Fruit fly (Drosophila melanogaster) whole organism, embryonic: ENCODE measurements around the gene CG17359.

Experiments used
- Adf1 ChIP-seq: fragments of 200-800 bp; sonication (Bioruptor generic); IDR thresholded peaks from 2 replicates; pipeline ENCODE4 v1.3.6; 2022; ENCODE audit warnings: missing biosample characterization, missing genetic modification characterization
- CG10431 ChIP-seq: fragments of 200-800 bp; sonication (Bioruptor generic); optimal IDR thresholded peaks from 3 replicates; lab custom pipeline; 2018; ENCODE audit warnings: missing biosample characterization, mild to moderate bottlenecking, missing genetic modification characterization
- CG11247 ChIP-seq: fragments of 200-800 bp; sonication (Bioruptor generic); IDR thresholded peaks from 2 replicates; pipeline ENCODE4 v1.3.6; 2022; ENCODE audit warnings: missing biosample characterization, missing genetic modification characterization
- CG12155 ChIP-seq: fragments of 200-800 bp; sonication (Bioruptor generic); optimal IDR thresholded peaks from 3 replicates; lab custom pipeline; 2016; ENCODE audit warnings: missing biosample characterization, missing genetic modification characterization
- CG13894 ChIP-seq: fragments of 200-800 bp; sonication (Bioruptor generic); optimal IDR thresholded peaks from 3 replicates; lab custom pipeline; 2018; ENCODE audit warnings: missing biosample characterization, mild to moderate bottlenecking, missing genetic modification characterization, moderate library complexity
- CG14014 ChIP-seq: fragments of 200-800 bp; sonication (Bioruptor generic); IDR thresholded peaks from 2 replicates; pipeline ENCODE4 v1.3.6; 2022; ENCODE audit warnings: missing biosample characterization, missing genetic modification characterization
- CG15073 ChIP-seq: fragments of 200-800 bp; sonication (Bioruptor generic); optimal IDR thresholded peaks from 2 replicates; lab custom pipeline; 2016; ENCODE audit warnings: missing biosample characterization, missing genetic modification characterization
- CG16813 ChIP-seq: fragments of 200-800 bp; sonication (Bioruptor generic); IDR thresholded peaks from 3 replicates; pipeline ENCODE4 v1.3.6; 2022; ENCODE audit warnings: missing biosample characterization, missing genetic modification characterization; ENCODE audit not compliant: partially characterized antibody
- CG16815 ChIP-seq: fragments of 200-800 bp; sonication (Bioruptor generic); optimal IDR thresholded peaks from 3 replicates; lab custom pipeline; 2017; ENCODE audit warnings: missing biosample characterization, mild to moderate bottlenecking, missing genetic modification characterization
- CG17328 ChIP-seq: fragments of 200-800 bp; sonication (Bioruptor generic); IDR thresholded peaks from 2 replicates; pipeline ENCODE4 v1.3.6; 2022; ENCODE audit warnings: missing biosample characterization, missing genetic modification characterization
- CG17802 ChIP-seq: fragments of 200-800 bp; sonication (Bioruptor generic); optimal IDR thresholded peaks from 2 replicates; lab custom pipeline; 2018; ENCODE audit warnings: missing biosample characterization, mild to moderate bottlenecking, missing genetic modification characterization, moderate library complexity
- CG32532 ChIP-seq: fragments of 200-800 bp; sonication (Bioruptor generic); IDR thresholded peaks from 2 replicates; pipeline ENCODE4 v1.3.6; 2022; ENCODE audit warnings: missing biosample characterization, missing genetic modification characterization
- CG33213 ChIP-seq: fragments of 200-800 bp; sonication (Bioruptor generic); optimal IDR thresholded peaks from 3 replicates; lab custom pipeline; 2016; ENCODE audit warnings: missing biosample characterization, missing genetic modification characterization
- CG3407 ChIP-seq: fragments of 200-800 bp; sonication (Bioruptor generic); optimal IDR thresholded peaks from 2 replicates; lab custom pipeline; 2018; ENCODE audit warnings: missing biosample characterization, mild to moderate bottlenecking, missing genetic modification characterization
- CG4328 ChIP-seq: fragments of 200-800 bp; sonication (Bioruptor generic); optimal IDR thresholded peaks from 3 replicates; lab custom pipeline; 2017; ENCODE audit warnings: missing biosample characterization, missing genetic modification reagents, missing genetic modification characterization
- CG4820 ChIP-seq: fragments of 200-800 bp; sonication (Bioruptor generic); optimal IDR thresholded peaks from 3 replicates; lab custom pipeline; 2016; ENCODE audit warnings: missing biosample characterization, missing genetic modification characterization
- CG6791 ChIP-seq: fragments of 200-800 bp; sonication (Bioruptor generic); IDR thresholded peaks from 3 replicates; pipeline ENCODE4 v1.3.6; 2022; ENCODE audit warnings: missing biosample characterization, missing genetic modification characterization; ENCODE audit not compliant: partially characterized antibody
- CG7963 ChIP-seq: fragments of 200-800 bp; sonication (Bioruptor generic); IDR thresholded peaks from 3 replicates; pipeline ENCODE4 v1.3.6; 2022; ENCODE audit warnings: missing biosample characterization, missing genetic modification characterization; ENCODE audit not compliant: partially characterized antibody
- CG9609 ChIP-seq: fragments of 200-800 bp; sonication (Bioruptor generic); optimal IDR thresholded peaks from 3 replicates; lab custom pipeline; 2016; ENCODE audit warnings: missing biosample characterization, missing genetic modification characterization
- CoRest ChIP-seq: fragments of 200-800 bp; sonication (Bioruptor generic); optimal IDR thresholded peaks from 3 replicates; lab custom pipeline; 2018; ENCODE audit warnings: missing biosample characterization, mild to moderate bottlenecking, missing genetic modification characterization, moderate library complexity
- Dp ChIP-seq: fragments of 200-800 bp; sonication (Bioruptor generic); optimal IDR thresholded peaks from 2 replicates; lab custom pipeline; 2018; ENCODE audit warnings: missing biosample characterization, mild to moderate bottlenecking, missing genetic modification characterization, moderate library complexity
- HLH3B ChIP-seq: fragments of 200-800 bp; sonication (Bioruptor generic); IDR thresholded peaks from 2 replicates; pipeline ENCODE4 v1.3.6; 2022; ENCODE audit warnings: missing biosample characterization, missing genetic modification characterization
- MESR4 ChIP-seq: fragments of 200-800 bp; sonication (Bioruptor generic); optimal IDR thresholded peaks from 2 replicates; lab custom pipeline; 2018; ENCODE audit warnings: missing biosample characterization, mild to moderate bottlenecking, missing genetic modification characterization, moderate library complexity
- NC2α ChIP-seq: fragments of 200-800 bp; sonication (Bioruptor generic); optimal IDR thresholded peaks from 2 replicates; lab custom pipeline; 2016; ENCODE audit warnings: missing biosample characterization, missing genetic modification characterization
- NC2β ChIP-seq: fragments of 200-800 bp; sonication (Bioruptor generic); optimal IDR thresholded peaks from 2 replicates; lab custom pipeline; 2016; ENCODE audit warnings: missing biosample characterization, missing genetic modification characterization
- PHDP ChIP-seq: fragments of 200-800 bp; sonication (Bioruptor generic); optimal IDR thresholded peaks from 3 replicates; lab custom pipeline; 2018; ENCODE audit warnings: missing biosample characterization, mild to moderate bottlenecking, missing genetic modification characterization, moderate library complexity
- Trl ChIP-seq, 3 experiments: fragments of >200 bp in 2 of 3; fragments of 200-800 bp in 1 of 3; sonication (Bioruptor generic) in 1 of 3; optimal IDR thresholded peaks; 2 replicates in 1 of 3; 3 replicates in 2 of 3; lab custom pipeline; 2016 to 2017; ENCODE audit warnings: missing biosample characterization in 1 of 3, missing genetic modification characterization in 1 of 3
- Usf ChIP-seq: fragments of 200-800 bp; sonication (Bioruptor generic); optimal IDR thresholded peaks from 2 replicates; lab custom pipeline; 2017; ENCODE audit warnings: missing genotype, missing biosample characterization, missing genetic modification characterization
- YL-1 ChIP-seq: fragments of 200-800 bp; sonication (Bioruptor generic); optimal IDR thresholded peaks from 3 replicates; lab custom pipeline; 2017; ENCODE audit warnings: missing biosample characterization, mild to moderate bottlenecking, missing genetic modification characterization
- bowl ChIP-seq: fragments of 200-800 bp; sonication (Bioruptor generic); IDR thresholded peaks from 2 replicates; pipeline ENCODE4 v1.3.6; 2022; ENCODE audit warnings: missing biosample characterization, missing genetic modification characterization
- cwo ChIP-seq: fragments of 200-800 bp; sonication (Bioruptor generic); optimal IDR thresholded peaks from 3 replicates; lab custom pipeline; 2017; ENCODE audit warnings: missing biosample characterization, missing genetic modification characterization, mild to moderate bottlenecking, moderate library complexity, missing genetic modification reagents
- dmrt99B ChIP-seq: fragments of 200-800 bp; sonication (Bioruptor generic); optimal IDR thresholded peaks from 2 replicates; lab custom pipeline; 2018; ENCODE audit warnings: missing biosample characterization, mild to moderate bottlenecking, missing genetic modification characterization, moderate library complexity
- exex ChIP-seq: fragments of 200-800 bp; sonication (Bioruptor generic); optimal IDR thresholded peaks from 4 replicates; lab custom pipeline; 2018; ENCODE audit warnings: missing biosample characterization, mild to moderate bottlenecking, missing genetic modification characterization, moderate library complexity
- gt ChIP-seq: fragments of 200-800 bp; sonication (Bioruptor generic); IDR thresholded peaks from 2 replicates; pipeline ENCODE4 v1.3.6; 2022; ENCODE audit warnings: missing biosample characterization, missing genetic modification characterization
- ham ChIP-seq: fragments of 200-800 bp; sonication (Bioruptor generic); IDR thresholded peaks from 2 replicates; pipeline ENCODE4 v1.3.6; 2022; ENCODE audit warnings: missing biosample characterization, missing genetic modification characterization
- lab ChIP-seq: fragments of 200-800 bp; sonication (Bioruptor generic); optimal IDR thresholded peaks from 3 replicates; lab custom pipeline; 2017; ENCODE audit warnings: missing biosample characterization, missing genetic modification characterization, mild to moderate bottlenecking, moderate library complexity, missing genetic modification reagents
- onecut ChIP-seq: fragments of 200-800 bp; sonication (Bioruptor generic); IDR thresholded peaks from 2 replicates; pipeline ENCODE4 v1.3.6; 2022; ENCODE audit warnings: missing biosample characterization, missing genetic modification characterization
- pzg ChIP-seq: fragments of 200-800 bp; sonication (Bioruptor generic); optimal IDR thresholded peaks from 3 replicates; lab custom pipeline; 2018; ENCODE audit warnings: missing biosample characterization, mild to moderate bottlenecking, missing genetic modification characterization, moderate library complexity
- ro ChIP-seq: fragments of 200-800 bp; sonication (Bioruptor generic); IDR thresholded peaks from 2 replicates; pipeline ENCODE4 v1.3.6; 2022; ENCODE audit warnings: missing biosample characterization, missing genetic modification characterization
- sc ChIP-seq, 3 experiments: fragments of >200 bp in 2 of 3; fragments of 200-800 bp in 1 of 3; sonication (Bioruptor generic) in 1 of 3; optimal IDR thresholded peaks; 2 replicates in 2 of 3; 3 replicates in 1 of 3; lab custom pipeline; 2017; ENCODE audit warnings: mild to moderate bottlenecking in 1 of 3, missing biosample characterization in 1 of 3, missing genetic modification characterization in 1 of 3, missing genetic modification reagents in 1 of 3
- scrt ChIP-seq: fragments of 200-800 bp; sonication (Bioruptor generic); optimal IDR thresholded peaks from 2 replicates; lab custom pipeline; 2018; ENCODE audit warnings: missing biosample characterization, mild to moderate bottlenecking, missing genetic modification characterization, moderate library complexity
- sug ChIP-seq: fragments of 200-800 bp; optimal IDR thresholded peaks from 2 replicates; lab custom pipeline; 2019; ENCODE audit warnings: missing biosample characterization, mild to moderate bottlenecking, missing genetic modification characterization, moderate library complexity
- trh ChIP-seq: fragments of 200-800 bp; sonication (Bioruptor generic); optimal IDR thresholded peaks from 2 replicates; lab custom pipeline; 2016; ENCODE audit warnings: missing biosample characterization, missing genetic modification characterization

CG17359 gene

DNA sequence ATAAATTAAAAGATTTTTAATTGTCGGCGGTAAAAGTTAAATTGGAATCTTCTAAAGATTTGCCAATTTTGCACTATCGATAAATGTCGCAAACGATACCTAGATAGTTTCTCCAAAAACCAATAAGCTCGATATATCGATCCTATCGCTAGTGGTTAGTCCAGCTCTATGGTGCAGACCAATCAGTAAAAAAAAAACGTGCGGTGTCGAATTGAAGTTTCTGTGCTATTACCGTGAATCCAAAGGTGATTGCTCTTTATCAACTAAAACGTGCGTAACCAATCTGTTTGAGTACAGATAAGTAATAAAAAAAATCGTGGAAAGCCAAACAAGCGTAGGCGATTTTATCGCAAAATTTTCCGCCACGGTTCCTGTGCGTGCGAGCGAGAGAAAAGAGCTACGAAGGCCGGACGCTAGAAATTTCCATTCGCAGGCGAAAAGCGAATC, 37.8 kb upstream of the CG17359 start, which contains the start of gene Hsp110 (continued):
- TF ChIP-seq Dp (GFP tag; lab: Kevin White, UChicago) (peak; percentile 92), CG17802 (tag; lab: Kevin White, UChicago) (no peak), ro (GFP tag; lab: Robert Waterston, UW) (no peak), exex (tag; lab: Kevin White, UChicago) (peak; percentile 69), YL-1 (GFP tag; lab: Kevin White, UChicago) (peak; percentile 58), onecut (GFP tag; lab: Robert Waterston, UW) (peak; percentile 66), HLH3B (GFP tag; lab: Robert Waterston, UW) (no peak), CG12155 (GFP tag; lab: Kevin White, UChicago) (peak; percentile 14), CG10431 (GFP tag; lab: Kevin White, UChicago) (no peak), CG16813 (GFP tag; lab: Robert Waterston, UW) (peak; percentile 99), sc (optimal IDR thresholded peaks at IDR 0.05; lab: Kevin White, UChicago) (no peak), sc (GFP tag; optimal IDR thresholded peaks at IDR 0.05; lab: Kevin White, UChicago) (no peak), Adf1 (GFP tag; lab: Robert Waterston, UW) (0 out of 2 replicates have a peak, but pooled peaks have one; percentile 14), pzg (peak; percentile 92)

DNA sequence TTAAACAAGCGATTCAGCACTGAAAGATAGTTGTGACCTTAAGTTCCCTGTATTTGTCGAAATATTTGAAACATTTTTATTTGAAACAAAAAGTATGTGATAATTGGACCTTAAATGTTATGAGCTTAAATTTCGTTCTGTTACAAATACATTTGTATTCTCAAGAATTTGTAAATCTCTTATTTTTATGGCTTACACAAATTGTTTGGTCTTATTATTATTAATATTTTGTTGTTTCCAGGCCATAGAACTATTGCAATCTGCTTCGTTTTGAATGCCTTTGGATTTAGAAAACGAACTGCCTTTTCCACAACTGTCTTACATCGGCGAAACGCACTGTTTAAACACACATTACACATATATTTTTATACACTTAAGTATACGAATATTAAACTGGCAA, 35.4 kb upstream of the CG17359 start, which contains the start of gene CG6661:
TSS of gene CG6661 (plus strand) at position 301 of the 400 bp plus-strand sequence.
- no peak for TF ChIP-seq CG4328 (GFP tag; lab: Kevin White, UChicago)
- TF ChIP-seq, all 482 proteins: peak for 0

DNA sequence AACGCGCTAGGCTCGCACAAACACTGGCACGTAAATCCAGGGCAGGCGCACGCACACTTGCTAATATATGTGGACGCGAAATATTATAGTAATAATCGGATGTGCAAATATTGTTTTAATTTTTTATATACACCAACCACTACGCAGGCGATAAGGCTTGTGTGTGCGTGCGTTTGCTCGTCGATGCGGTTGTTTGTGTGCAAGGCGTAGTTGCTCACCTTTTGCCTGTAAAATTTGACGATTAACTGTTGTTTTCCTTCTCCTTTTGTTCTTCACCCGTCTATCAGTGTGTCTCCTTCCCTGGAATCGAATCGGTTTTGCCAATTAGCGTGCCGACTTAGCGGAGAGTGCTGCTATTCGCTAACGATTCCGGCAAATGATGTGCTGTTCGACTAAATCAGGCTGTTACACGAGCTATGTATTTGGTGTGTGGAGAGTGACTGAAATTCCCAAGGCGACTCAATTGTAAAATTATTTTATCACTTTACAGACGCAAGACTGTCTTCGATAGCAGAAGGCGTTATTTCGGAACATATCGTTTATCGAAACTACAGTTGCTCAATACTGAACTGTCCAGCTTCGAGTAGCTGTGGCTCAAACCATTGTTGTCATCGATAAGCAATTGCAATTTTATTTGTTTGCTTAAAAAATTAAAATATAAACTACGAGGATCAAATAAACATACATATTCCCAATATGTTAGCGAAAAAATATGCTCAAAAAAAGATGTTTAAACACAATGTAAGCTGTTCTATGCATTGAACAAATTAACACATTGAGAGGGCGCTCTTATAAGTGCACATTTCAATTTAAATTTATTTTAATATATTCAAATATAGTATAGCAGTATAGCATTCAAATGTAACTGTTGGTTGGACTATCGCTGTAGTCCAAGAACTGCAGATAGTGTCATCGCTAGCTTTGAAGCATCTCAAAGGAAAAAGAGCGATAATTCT, 32.4 kb upstream of the CG17359 start, which contains the start of the genes CG6650 and endos:
TSS of gene CG6650 (plus strand) at position 280 of the 956 bp plus-strand sequence.
TSS of gene endos (minus strand) at position 536 of the 956 bp plus-strand sequence.
- no peak for TF ChIP-seq Trl (optimal IDR thresholded peaks at IDR 0.05; lab: Kevin White, UChicago)
- no peak for TF ChIP-seq Trl (GFP tag; optimal IDR thresholded peaks at IDR 0.05; lab: Kevin White, UChicago)
- no peak for TF ChIP-seq CG9609 (GFP tag; lab: Kevin White, UChicago)
- TF ChIP-seq CG7963 (GFP tag; lab: Robert Waterston, UW), result peak; percentile 77
- no peak for TF ChIP-seq ham (GFP tag; lab: Robert Waterston, UW)
- 0 out of 2 replicates have a peak, but pooled peaks have one; percentile 18 for TF ChIP-seq CG11247 (GFP tag; lab: Robert Waterston, UW)
- no peak for TF ChIP-seq Usf
- TF ChIP-seq CG32532 (GFP tag; lab: Robert Waterston, UW), result no peak
- no peak for TF ChIP-seq trh
- TF ChIP-seq dmrt99B, result no peak
- no peak for TF ChIP-seq CG16815 (GFP tag; lab: Kevin White, UChicago)
- no peak for TF ChIP-seq gt (GFP tag; lab: Robert Waterston, UW)
- TF ChIP-seq CG4820 (GFP tag; lab: Kevin White, UChicago), result peak; percentile 2
- TF ChIP-seq CG33213 (GFP tag; lab: Kevin White, UChicago), result no peak
- TF ChIP-seq NC2α (GFP tag; lab: Kevin White, UChicago), result no peak
- peak; percentile 44 for TF ChIP-seq CG13894 (tag; lab: Kevin White, UChicago)
- TF ChIP-seq lab (GFP tag; lab: Kevin White, UChicago), result peak; percentile 43
- TF ChIP-seq PHDP (tag; lab: Kevin White, UChicago), result peak; percentile 42
- TF ChIP-seq CG17328 (GFP tag; lab: Robert Waterston, UW), result no peak
- TF ChIP-seq NC2β (GFP tag; lab: Kevin White, UChicago), result no peak
- peak; percentile 76 for TF ChIP-seq MESR4 (GFP tag; lab: Kevin White, UChicago)
- no peak for TF ChIP-seq CG3407
- peak; percentile 55 for TF ChIP-seq CoRest (tag; lab: Kevin White, UChicago)
- TF ChIP-seq CG14014 (GFP tag; lab: Robert Waterston, UW), result peak; percentile 28; the same call in 1 of the 2 replicates
- no peak for TF ChIP-seq cwo (GFP tag; lab: Kevin White, UChicago)
- no peak for TF ChIP-seq bowl
- TF ChIP-seq CG15073, result no peak
- TF ChIP-seq scrt (GFP tag; lab: Kevin White, UChicago), result no peak
- TF ChIP-seq sug (tag; lab: Kevin White, UChicago), result peak; percentile 67
- peak; percentile 84 for TF ChIP-seq CG6791 (GFP tag; lab: Robert Waterston, UW)
